Fruit fly (Drosophila melanogaster): ENCODE data around the gene dsh.

The dsh gene

DNA sequence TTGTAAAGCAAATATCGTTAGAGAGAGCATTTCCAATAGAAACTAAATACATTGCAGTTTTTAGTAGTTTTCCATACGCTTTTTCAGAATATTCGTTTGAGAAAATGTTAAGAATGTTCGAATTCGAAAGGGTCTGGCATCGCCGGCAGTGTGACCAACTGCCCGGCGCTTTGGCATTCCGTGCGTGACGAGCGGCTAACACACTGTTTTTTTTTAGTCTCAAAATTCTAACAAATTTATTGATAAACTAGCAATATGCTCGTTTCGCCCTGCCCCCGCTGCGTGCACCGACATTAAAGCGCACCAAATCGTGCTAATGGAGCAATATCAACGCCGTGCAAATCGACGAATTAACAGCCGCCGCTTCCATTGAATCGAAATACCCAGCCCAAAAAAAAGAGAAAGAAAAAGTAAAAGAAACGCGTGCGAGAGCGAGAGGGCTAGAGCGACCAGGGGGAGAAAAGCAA, at the start of gene dsh (continued):
- peak; percentile 29; the same call in 1 of the 2 replicates for TF ChIP-seq amos (GFP tag; IDR thresholded peaks at IDR 0.05; ENCODE audit: partially characterized antibody)
- peak in 1 of 3 experiments; percentile 1 for TF ChIP-seq Stat92E (GFP tag; optimal IDR thresholded peaks at IDR 0.05)
- TF ChIP-seq CG13287 (GFP tag; IDR thresholded peaks at IDR 0.05; ENCODE audit: partially characterized antibody): peak; percentile 68
- TF ChIP-seq CG10979 (tag; optimal IDR thresholded peaks at IDR 0.05): no peak
- no peak for TF ChIP-seq CG7928 (GFP tag; optimal IDR thresholded peaks at IDR 0.05)
- TF ChIP-seq CG16779 (GFP tag; IDR thresholded peaks at IDR 0.05): no peak
- no peak for TF ChIP-seq mirr (GFP tag; optimal IDR thresholded peaks at IDR 0.05)
- no peak for TF ChIP-seq CG7372 (GFP tag; IDR thresholded peaks at IDR 0.05)
- TF ChIP-seq Dp (GFP tag; optimal IDR thresholded peaks at IDR 0.05): peak; percentile 60
- TF ChIP-seq CG12659 (GFP tag; optimal IDR thresholded peaks at IDR 0.05): peak; percentile 51
- peak; percentile 72 for TF ChIP-seq CG9797 (GFP tag; optimal IDR thresholded peaks at IDR 0.05)
- no peak for TF ChIP-seq pros (GFP tag; optimal IDR thresholded peaks at IDR 0.05)
- TF ChIP-seq sna (GFP tag; IDR thresholded peaks at IDR 0.05; ENCODE audit: partially characterized antibody): 0 out of 2 replicates have a peak, but pooled peaks have one; percentile 29
- peak; percentile 59 for TF ChIP-seq Scr (GFP tag; IDR thresholded peaks at IDR 0.05; ENCODE audit: partially characterized antibody)
- TF ChIP-seq aop (GFP tag; IDR thresholded peaks at IDR 0.05): no peak
- peak in 1 of 2 experiments; percentile 1 for TF ChIP-seq bsh (GFP tag; optimal IDR thresholded peaks at IDR 0.05)
- TF ChIP-seq Sin3A (optimal IDR thresholded peaks at IDR 0.05): peak; percentile 48
- peak; percentile 74 for TF ChIP-seq BEAF-32 (GFP tag; optimal IDR thresholded peaks at IDR 0.05)
- TF ChIP-seq row (GFP tag; IDR thresholded peaks at IDR 0.05): peak; percentile 60
- no peak for TF ChIP-seq HLH3B (GFP tag; IDR thresholded peaks at IDR 0.05)
- TF ChIP-seq hth (optimal IDR thresholded peaks at IDR 0.05): no peak
- peak; percentile 32 for TF ChIP-seq stwl (tag; optimal IDR thresholded peaks at IDR 0.05)
- no peak for TF ChIP-seq ac (GFP tag; optimal IDR thresholded peaks at IDR 0.05)
- peak; percentile 56 for TF ChIP-seq trem (tag; optimal IDR thresholded peaks at IDR 0.05)
- TF ChIP-seq MBD-R2 (GFP tag; IDR thresholded peaks at IDR 0.05): peak; percentile 34; the same call in 1 of the 2 replicates
- no peak for TF ChIP-seq CG10431 (GFP tag; optimal IDR thresholded peaks at IDR 0.05)
- no peak for TF ChIP-seq prd (optimal IDR thresholded peaks at IDR 0.05)
- TF ChIP-seq prd (GFP tag; IDR thresholded peaks at IDR 0.05): 0 out of 3 replicates have a peak, but pooled peaks have one; percentile 14
- peak; percentile 38; the same call in 1 of the 2 replicates for TF ChIP-seq inv (GFP tag; IDR thresholded peaks at IDR 0.05; ENCODE audit: partially characterized antibody)
- TF ChIP-seq CG9727 (GFP tag; optimal IDR thresholded peaks at IDR 0.05): peak; percentile 24
- TF ChIP-seq CG8290 (GFP tag; optimal IDR thresholded peaks at IDR 0.05): peak; percentile 12
- no peak for TF ChIP-seq CG8290 (tag; optimal IDR thresholded peaks at IDR 0.05)
- peak; percentile 19; the same call in 1 of the 3 replicates for TF ChIP-seq CG11560 (tag; IDR thresholded peaks at IDR 0.05)
- no peak for TF ChIP-seq Bdp1 (GFP tag; optimal IDR thresholded peaks at IDR 0.05)
- no peak for TF ChIP-seq Atf-2 (GFP tag; optimal IDR thresholded peaks at IDR 0.05)
- peak; percentile 75 for TF ChIP-seq Dll (GFP tag; IDR thresholded peaks at IDR 0.05; ENCODE audit: partially characterized antibody)
- 0 out of 3 replicates have a peak, but pooled peaks have one; percentile 6 for TF ChIP-seq Opbp (GFP tag; IDR thresholded peaks at IDR 0.05; ENCODE audit: partially characterized antibody)
- no peak for TF ChIP-seq Oli (tag; optimal IDR thresholded peaks at IDR 0.05)
- TF ChIP-seq CG17186 (GFP tag; optimal IDR thresholded peaks at IDR 0.05): no peak
- TF ChIP-seq CG13894 (tag; optimal IDR thresholded peaks at IDR 0.05): no peak
- TF ChIP-seq HLH4C (GFP tag; IDR thresholded peaks at IDR 0.05; ENCODE audit: partially characterized antibody): peak; percentile 40; the same call in 1 of the 3 replicates
- peak; percentile 37 for TF ChIP-seq Antp (GFP tag; optimal IDR thresholded peaks at IDR 0.05)
- peak; percentile 3 for TF ChIP-seq phol (tag; optimal IDR thresholded peaks at IDR 0.05)
- TF ChIP-seq pzg (GFP tag; optimal IDR thresholded peaks at IDR 0.05): peak; percentile 61
- no peak for TF ChIP-seq CG8388 (GFP tag; optimal IDR thresholded peaks at IDR 0.05)
- TF ChIP-seq CG15514 (GFP tag; optimal IDR thresholded peaks at IDR 0.05): peak; percentile 15
- peak; percentile 82 for TF ChIP-seq sqz (GFP tag; optimal IDR thresholded peaks at IDR 0.05)
- no peak for TF ChIP-seq CG3281 (GFP tag; optimal IDR thresholded peaks at IDR 0.05)
- TF ChIP-seq CG32532 (GFP tag; IDR thresholded peaks at IDR 0.05): peak; percentile 37; the same call in 1 of the 2 replicates

All from whole organism, embryonic.